Worm (Caenorhabditis elegans) whole organism, late embryonic: ENCODE measurements around the gene ZC155.2.

ENCODE experiments used
- F13H6.1 ChIP-seq: sonication (generic microtip); optimal IDR thresholded peaks from 2 replicates; lab custom pipeline; 2016; ENCODE audit warnings: missing genetic modification characterization, missing compliant biosample characterization
- T23F11.4 ChIP-seq: fragments of 200-800 bp; sonication (Bioruptor generic); optimal IDR thresholded peaks from 2 replicates; lab custom pipeline; 2018; ENCODE audit warnings: mild to moderate bottlenecking, missing genetic modification characterization, missing compliant biosample characterization
- ama-1 ChIP-seq: fragments of 150-350 bp; optimal IDR thresholded peaks from 2 replicates; lab custom pipeline; 2014
- ceh-18 ChIP-seq: sonication (generic microtip); optimal IDR thresholded peaks from 2 replicates; lab custom pipeline; 2016; ENCODE audit warnings: missing genetic modification characterization, missing compliant biosample characterization
- ceh-19 ChIP-seq: fragments of 200-800 bp; sonication (Bioruptor generic); optimal IDR thresholded peaks from 2 replicates; lab custom pipeline; 2018; ENCODE audit warnings: mild to moderate bottlenecking, missing genetic modification characterization, missing compliant biosample characterization
- ceh-24 ChIP-seq: sonication (generic microtip); optimal IDR thresholded peaks from 2 replicates; lab custom pipeline; 2016; ENCODE audit warnings: mild to moderate bottlenecking, missing genetic modification characterization, missing compliant biosample characterization
- ceh-31 ChIP-seq: sonication (generic microtip); optimal IDR thresholded peaks from 2 replicates; lab custom pipeline; 2016; ENCODE audit warnings: missing genetic modification characterization, missing compliant biosample characterization
- ceh-45 ChIP-seq: fragments of 200-800 bp; sonication (Bioruptor generic); IDR thresholded peaks from 2 replicates; pipeline ENCODE4 v1.3.6; 2022; ENCODE audit warnings: missing genetic modification reagents, missing genetic modification characterization, missing compliant biosample characterization
- ceh-48 ChIP-seq: sonication (generic microtip); optimal IDR thresholded peaks from 2 replicates; lab custom pipeline; 2016; ENCODE audit warnings: missing genetic modification characterization, inconsistent platforms, missing compliant biosample characterization
- ceh-6 ChIP-seq: fragments of 200-800 bp; sonication (Bioruptor generic); optimal IDR thresholded peaks from 2 replicates; lab custom pipeline; 2018; ENCODE audit warnings: mild to moderate bottlenecking, missing genetic modification characterization, missing compliant biosample characterization
- che-1 ChIP-seq: sonication (generic microtip); optimal IDR thresholded peaks from 2 replicates; lab custom pipeline; 2016; ENCODE audit warnings: mild to moderate bottlenecking, missing genetic modification characterization, missing compliant biosample characterization
- elt-4 ChIP-seq: sonication (generic microtip); optimal IDR thresholded peaks from 2 replicates; lab custom pipeline; 2016; ENCODE audit warnings: missing genetic modification characterization, missing compliant biosample characterization
- ets-4 ChIP-seq: sonication (generic microtip); optimal IDR thresholded peaks from 2 replicates; lab custom pipeline; 2016; ENCODE audit warnings: missing genetic modification characterization, missing compliant biosample characterization
- eyg-1 ChIP-seq: sonication (generic microtip); optimal IDR thresholded peaks from 2 replicates; lab custom pipeline; 2016; ENCODE audit warnings: missing genotype, missing genetic modification characterization, missing compliant biosample characterization
- hlh-13 ChIP-seq: fragments of 200-800 bp; sonication (Bioruptor generic); optimal IDR thresholded peaks from 2 replicates; lab custom pipeline; 2018; ENCODE audit warnings: mild to moderate bottlenecking, missing genetic modification characterization, missing compliant biosample characterization
- hlh-15 ChIP-seq: sonication (generic microtip); optimal IDR thresholded peaks from 2 replicates; lab custom pipeline; 2016; ENCODE audit warnings: missing genetic modification characterization, missing compliant biosample characterization
- hlh-6 ChIP-seq: sonication (generic microtip); optimal IDR thresholded peaks from 2 replicates; lab custom pipeline; 2016; ENCODE audit warnings: missing genotype, missing genetic modification characterization, missing compliant biosample characterization
- lim-6 ChIP-seq: sonication (generic microtip); optimal IDR thresholded peaks from 2 replicates; lab custom pipeline; 2016; ENCODE audit warnings: missing genetic modification characterization, missing compliant biosample characterization
- lin-11 ChIP-seq: fragments of 200-800 bp; sonication (Bioruptor generic); optimal IDR thresholded peaks from 2 replicates; lab custom pipeline; 2018; ENCODE audit warnings: mild to moderate bottlenecking, missing genetic modification characterization, missing compliant biosample characterization
- nhr-232 ChIP-seq: sonication (generic microtip); optimal IDR thresholded peaks from 2 replicates; lab custom pipeline; 2016; ENCODE audit warnings: missing genetic modification characterization, missing compliant biosample characterization
- npax-4 ChIP-seq: sonication (generic microtip); optimal IDR thresholded peaks from 2 replicates; lab custom pipeline; 2016; ENCODE audit warnings: missing genetic modification characterization, missing compliant biosample characterization
- pag-3 ChIP-seq: sonication (generic microtip); optimal IDR thresholded peaks from 2 replicates; lab custom pipeline; 2016; ENCODE audit warnings: missing compliant biosample characterization, missing genetic modification characterization, borderline replicate concordance
- pax-1 ChIP-seq: fragments of 150-350 bp; optimal IDR thresholded peaks from 2 replicates; lab custom pipeline; 2014; ENCODE audit warnings: missing biosample characterization, missing genetic modification characterization
- pha-2 ChIP-seq: sonication (generic microtip); optimal IDR thresholded peaks from 2 replicates; lab custom pipeline; 2017; ENCODE audit warnings: mild to moderate bottlenecking, missing genetic modification characterization, missing compliant biosample characterization
- pha-4 ChIP-seq: fragments of 150-350 bp; optimal IDR thresholded peaks from 2 replicates; lab custom pipeline; 2018; ENCODE audit warnings: missing biosample characterization, missing genetic modification reagents, missing genetic modification characterization
- pqm-1 ChIP-seq: sonication (generic microtip); optimal IDR thresholded peaks from 2 replicates; lab custom pipeline; 2016; ENCODE audit warnings: missing genetic modification characterization, missing compliant biosample characterization
- rnt-1 ChIP-seq: sonication (generic microtip); optimal IDR thresholded peaks from 2 replicates; lab custom pipeline; 2016; ENCODE audit warnings: missing genetic modification characterization, missing compliant biosample characterization
- sdc-2 ChIP-seq: sonication (generic microtip); optimal IDR thresholded peaks from 2 replicates; lab custom pipeline; 2016; ENCODE audit warnings: missing genotype, missing genetic modification characterization, missing compliant biosample characterization
- sox-4 ChIP-seq: sonication (generic microtip); optimal IDR thresholded peaks from 2 replicates; lab custom pipeline; 2017; ENCODE audit warnings: mild to moderate bottlenecking, missing genetic modification characterization, inconsistent platforms, missing compliant biosample characterization
- syd-9 ChIP-seq: sonication (generic microtip); optimal IDR thresholded peaks from 2 replicates; lab custom pipeline; 2016; ENCODE audit warnings: mild to moderate bottlenecking, missing genetic modification characterization, moderate library complexity, missing compliant biosample characterization
- tbx-7 ChIP-seq: sonication (generic microtip); optimal IDR thresholded peaks from 2 replicates; lab custom pipeline; 2016; ENCODE audit warnings: missing genotype, missing genetic modification characterization, missing compliant biosample characterization
- ttx-3 ChIP-seq: sonication (generic microtip); optimal IDR thresholded peaks from 2 replicates; lab custom pipeline; 2016; ENCODE audit warnings: missing genetic modification reagents, missing genetic modification characterization, missing compliant biosample characterization
- unc-3 ChIP-seq, 2 experiments: fragments of 200-800 bp in 1 of 2; sonication (Bioruptor generic) in 1 of 2; sonication (generic microtip) in 1 of 2; conservative IDR thresholded peaks in 1 of 2; optimal IDR thresholded peaks in 1 of 2; 2 replicates each; pipeline versions ENCODE4 v1.3.6 to Lab custom; 2016 to 2022; ENCODE audit warnings: missing compliant biosample characterization in 2 of 2, missing genetic modification characterization in 2 of 2, missing genetic modification reagents in 1 of 2
- unc-42 ChIP-seq: sonication (generic microtip); optimal IDR thresholded peaks from 2 replicates; lab custom pipeline; 2016; ENCODE audit warnings: missing genotype, missing genetic modification characterization, missing compliant biosample characterization
- unc-55 ChIP-seq: sonication (generic microtip); optimal IDR thresholded peaks from 2 replicates; lab custom pipeline; 2017; ENCODE audit warnings: missing biosample characterization, missing genetic modification reagents, missing genetic modification characterization
- unc-86 ChIP-seq: sonication (generic microtip); optimal IDR thresholded peaks from 2 replicates; lab custom pipeline; 2016; ENCODE audit warnings: missing genetic modification characterization, missing compliant biosample characterization
- ztf-16 ChIP-seq: sonication (generic microtip); optimal IDR thresholded peaks from 2 replicates; lab custom pipeline; 2017; ENCODE audit warnings: missing genetic modification characterization, missing compliant biosample characterization

The ZC155.2 gene

ce11 chrIII:5172470-5172869 is 46.3 kb upstream of the ZC155.2 start, which contains the start of gene K10D2.5 (continued):
- TF ChIP-seq ceh-18 (tag; lab: Kevin White, UChicago) (peak; percentile 95), ama-1 (no peak), syd-9 (tag; lab: Kevin White, UChicago) (peak; percentile 82), pqm-1 (tag; lab: Kevin White, UChicago) (peak; percentile 94), pha-2 (tag; lab: Kevin White, UChicago) (no peak), hlh-15 (tag; lab: Kevin White, UChicago) (peak; percentile 52), unc-86 (tag; lab: Kevin White, UChicago) (peak; percentile 78), npax-4 (tag; lab: Kevin White, UChicago) (no peak), pag-3 (tag; lab: Kevin White, UChicago) (peak; percentile 78), lim-6 (tag; lab: Kevin White, UChicago) (peak; percentile 96), sox-4 (tag; lab: Kevin White, UChicago) (no peak), ceh-19 (GFP tag; lab: Kevin White, UChicago) (peak; percentile 41), nhr-232 (peak; percentile 25), pax-1 (tag; lab: Kevin White, UChicago) (peak; percentile 49), lin-11 (tag; lab: Kevin White, UChicago) (no peak), tbx-7 (tag; lab: Kevin White, UChicago) (peak; percentile 99), ztf-16 (tag; lab: Kevin White, UChicago) (peak; percentile 92), T23F11.4 (no peak), ceh-48 (tag; lab: Kevin White, UChicago) (peak; percentile 39), ceh-6 (GFP tag; lab: Kevin White, UChicago) (peak; percentile 45), unc-55 (GFP tag; lab: Kevin White, UChicago) (no peak), sdc-2 (tag; lab: Kevin White, UChicago) (peak; percentile 79), rnt-1 (tag; lab: Kevin White, UChicago) (peak; percentile 99), ets-4 (peak; percentile 100), F13H6.1 (peak; percentile 91), che-1 (tag; lab: Kevin White, UChicago) (no peak), ceh-45 (GFP tag; lab: Robert Waterston, UW) (0 out of 2 replicates have a peak, but pooled peaks have one; percentile 16), hlh-6 (tag; lab: Kevin White, UChicago) (peak; percentile 89), ceh-24 (tag; lab: Kevin White, UChicago) (no peak), hlh-13 (GFP tag; lab: Kevin White, UChicago) (peak; percentile 49)

ce11 chrIII:5173139-5173538 is 45.6 kb upstream of the ZC155.2 start, which contains the start of gene emb-1:
Gene emb-1, plus strand, starts transcription at chrIII:5173439.
- no peak for TF ChIP-seq unc-42 (tag; lab: Kevin White, UChicago)
- no peak for TF ChIP-seq hlh-15 (tag; lab: Kevin White, UChicago)
- no peak for TF ChIP-seq ttx-3
- no peak for TF ChIP-seq unc-3 (GFP tag; conservative IDR thresholded peaks at IDR 0.05; lab: Robert Waterston, UW)
- no peak for TF ChIP-seq unc-3 (tag; optimal IDR thresholded peaks at IDR 0.05; lab: Kevin White, UChicago)

- TF ChIP-seq eyg-1 (tag; lab: Kevin White, UChicago) (no peak), ceh-31 (tag; lab: Kevin White, UChicago) (no peak), pqm-1 (tag; lab: Kevin White, UChicago) (no peak), pha-4 (tag; lab: Kevin White, UChicago) (no peak), lin-11 (tag; lab: Kevin White, UChicago) (no peak), elt-4 (tag; lab: Kevin White, UChicago) (no peak), rnt-1 (tag; lab: Kevin White, UChicago) (no peak), pax-1 (tag; lab: Kevin White, UChicago) (no peak)
Observed at ce11 chrIII:5173622-5174021, 45.2 kb upstream of the ZC155.2 start, which contains the start of gene cid-1. Gene cid-1, plus strand, starts transcription at chrIII:5173922.
